Worm (Caenorhabditis elegans) whole organism, L2 larva: ENCODE measurements around the gene ari-2.

Source experiments
- C34F6.9 ChIP-seq: fragments of 150-350 bp; optimal IDR thresholded peaks from 2 replicates; lab custom pipeline; 2014; ENCODE audit warnings: missing biosample characterization, missing genetic modification characterization
- F13H6.1 ChIP-seq: sonication (generic microtip); optimal IDR thresholded peaks from 2 replicates; lab custom pipeline; 2016; ENCODE audit warnings: missing genetic modification characterization, missing compliant biosample characterization
- R02D3.7 ChIP-seq: fragments of 150-350 bp; optimal IDR thresholded peaks from 2 replicates; lab custom pipeline; 2014; ENCODE audit warnings: missing biosample characterization, missing genetic modification characterization
- Y55F3AM.14 ChIP-seq: fragments of 200-800 bp; sonication (Bioruptor generic); optimal IDR thresholded peaks from 2 replicates; lab custom pipeline; 2018; ENCODE audit warnings: mild to moderate bottlenecking, missing genetic modification characterization, missing compliant biosample characterization
- ZK546.5 ChIP-seq: sonication (generic microtip); optimal IDR thresholded peaks from 2 replicates; lab custom pipeline; 2017; ENCODE audit warnings: missing biosample characterization, missing genetic modification characterization
- alr-1 ChIP-seq: fragments of 150-350 bp; optimal IDR thresholded peaks from 2 replicates; lab custom pipeline; 2014; ENCODE audit warnings: missing biosample characterization, missing genetic modification characterization
- aly-2 ChIP-seq: fragments of 150-350 bp; optimal IDR thresholded peaks from 2 replicates; lab custom pipeline; 2014; ENCODE audit warnings: missing biosample characterization, missing genetic modification characterization
- ama-1 ChIP-seq: fragments of 150-350 bp; optimal IDR thresholded peaks from 2 replicates; lab custom pipeline; 2018; ENCODE audit warnings: inconsistent platforms
- blmp-1 ChIP-seq: sonication (generic microtip); optimal IDR thresholded peaks from 2 replicates; lab custom pipeline; 2017; ENCODE audit warnings: missing genetic modification characterization, mild to moderate bottlenecking, missing compliant biosample characterization, antibody characterized with exemption, moderate library complexity; ENCODE audit not compliant: insufficient read depth
- ceh-16 ChIP-seq: fragments of 150-350 bp; optimal IDR thresholded peaks from 2 replicates; lab custom pipeline; 2014; ENCODE audit warnings: missing biosample characterization, missing genetic modification characterization
- ceh-82 ChIP-seq: fragments of 150-350 bp; optimal IDR thresholded peaks from 2 replicates; lab custom pipeline; 2014; ENCODE audit warnings: missing biosample characterization, missing genetic modification characterization
- crh-2 ChIP-seq: sonication (generic microtip); optimal IDR thresholded peaks from 2 replicates; lab custom pipeline; 2017; ENCODE audit warnings: missing biosample characterization, missing genetic modification characterization
- dmd-4 ChIP-seq: sonication (generic microtip); optimal IDR thresholded peaks from 2 replicates; lab custom pipeline; 2017; ENCODE audit warnings: missing biosample characterization, missing genetic modification characterization
- egl-27 ChIP-seq: sonication (generic microtip); optimal IDR thresholded peaks from 3 replicates; lab custom pipeline; 2017; ENCODE audit warnings: missing biosample characterization, missing genetic modification reagents, missing genetic modification characterization
- elt-1 ChIP-seq: fragments of 150-350 bp; optimal IDR thresholded peaks from 2 replicates; lab custom pipeline; 2014; ENCODE audit warnings: missing biosample characterization, missing genetic modification characterization
- elt-3 ChIP-seq: sonication (generic microtip); optimal IDR thresholded peaks from 2 replicates; lab custom pipeline; 2017; ENCODE audit warnings: missing biosample characterization, missing genetic modification characterization
- fos-1 ChIP-seq: fragments of 150-350 bp; optimal IDR thresholded peaks from 2 replicates; lab custom pipeline; 2014; ENCODE audit warnings: missing biosample characterization, missing genetic modification characterization
- gmeb-1 ChIP-seq: fragments of 150-350 bp; optimal IDR thresholded peaks from 2 replicates; lab custom pipeline; 2014; ENCODE audit warnings: missing biosample characterization, missing genetic modification characterization
- lin-11 ChIP-seq: fragments of 150-350 bp; sonication (generic microtip); optimal IDR thresholded peaks from 2 replicates; lab custom pipeline; 2014; ENCODE audit warnings: missing biosample characterization, missing genetic modification characterization, inconsistent platforms, mixed read lengths
- lin-13 ChIP-seq: fragments of 150-350 bp; optimal IDR thresholded peaks from 2 replicates; lab custom pipeline; 2014; ENCODE audit warnings: missing biosample characterization, missing genetic modification reagents, missing genetic modification characterization
- lin-39 ChIP-seq: fragments of 150-350 bp; optimal IDR thresholded peaks from 2 replicates; lab custom pipeline; 2014; ENCODE audit warnings: missing biosample characterization, missing genetic modification reagents, missing genetic modification characterization
- lsy-2 ChIP-seq, 2 experiments: fragments of 150-350 bp in 1 of 2; sonication (generic microtip) in 1 of 2; optimal IDR thresholded peaks; 2 replicates each; lab custom pipeline; 2014 to 2017; ENCODE audit warnings: missing biosample characterization in 2 of 2, missing genetic modification characterization in 2 of 2
- mab-5 ChIP-seq: fragments of 150-350 bp; optimal IDR thresholded peaks from 2 replicates; lab custom pipeline; 2014; ENCODE audit warnings: missing biosample characterization, missing genetic modification characterization
- mbf-1 ChIP-seq: sonication (generic microtip); optimal IDR thresholded peaks from 2 replicates; lab custom pipeline; 2017; ENCODE audit warnings: missing biosample characterization, missing genetic modification characterization
- mdl-1 ChIP-seq, 2 experiments: fragments of 150-350 bp in 1 of 2; sonication (generic microtip) in 1 of 2; optimal IDR thresholded peaks; 2 replicates each; lab custom pipeline; 2017; ENCODE audit warnings: missing biosample characterization in 2 of 2, missing genetic modification characterization in 2 of 2
- nhr-11 ChIP-seq: fragments of 150-350 bp; optimal IDR thresholded peaks from 2 replicates; lab custom pipeline; 2014; ENCODE audit warnings: missing biosample characterization, missing genetic modification characterization
- nhr-12 ChIP-seq: fragments of 150-350 bp; optimal IDR thresholded peaks from 2 replicates; lab custom pipeline; 2014; ENCODE audit warnings: missing biosample characterization, missing genetic modification characterization
- nhr-129 ChIP-seq: fragments of 150-350 bp; optimal IDR thresholded peaks from 2 replicates; lab custom pipeline; 2014; ENCODE audit warnings: missing biosample characterization, missing genetic modification characterization
- nhr-21 ChIP-seq: fragments of 150-350 bp; optimal IDR thresholded peaks from 2 replicates; lab custom pipeline; 2014; ENCODE audit warnings: missing biosample characterization, missing genetic modification characterization
- nhr-23 ChIP-seq: fragments of 150-350 bp; optimal IDR thresholded peaks from 2 replicates; lab custom pipeline; 2014; ENCODE audit warnings: missing biosample characterization, missing genetic modification reagents, missing genetic modification characterization
- nhr-237 ChIP-seq: fragments of 150-350 bp; optimal IDR thresholded peaks from 2 replicates; lab custom pipeline; 2014; ENCODE audit warnings: missing biosample characterization, missing genetic modification characterization
- nhr-25 ChIP-seq: fragments of 150-350 bp; sonication (generic microtip); optimal IDR thresholded peaks from 3 replicates; lab custom pipeline; 2014; ENCODE audit warnings: missing biosample characterization, missing genetic modification characterization
- nhr-6 ChIP-seq: fragments of 150-350 bp; optimal IDR thresholded peaks from 2 replicates; lab custom pipeline; 2014; ENCODE audit warnings: missing biosample characterization, missing genetic modification characterization
- nhr-77 ChIP-seq: fragments of 150-350 bp; optimal IDR thresholded peaks from 2 replicates; lab custom pipeline; 2014; ENCODE audit warnings: missing biosample characterization, missing genetic modification characterization
- peb-1 ChIP-seq: fragments of 150-350 bp; optimal IDR thresholded peaks from 2 replicates; lab custom pipeline; 2014; ENCODE audit warnings: missing biosample characterization, missing genetic modification characterization
- sem-4 ChIP-seq: fragments of 150-350 bp; optimal IDR thresholded peaks from 2 replicates; lab custom pipeline; 2014; ENCODE audit warnings: missing biosample characterization, missing genetic modification reagents, missing genetic modification characterization
- skn-1 ChIP-seq: sonication (generic microtip); optimal IDR thresholded peaks from 2 replicates; lab custom pipeline; 2017; ENCODE audit warnings: missing biosample characterization, missing genetic modification characterization
- sma-3 ChIP-seq: sonication (generic microtip); optimal IDR thresholded peaks from 2 replicates; lab custom pipeline; 2016; ENCODE audit warnings: missing genetic modification reagents, missing genetic modification characterization, missing compliant biosample characterization
- sma-9 ChIP-seq, 2 experiments: fragments of 150-350 bp in 1 of 2; sonication (generic microtip) in 1 of 2; optimal IDR thresholded peaks; 2 replicates each; lab custom pipeline; 2014 to 2016; ENCODE audit warnings: missing genetic modification characterization in 2 of 2, mild to moderate bottlenecking in 1 of 2, missing biosample characterization in 1 of 2, missing compliant biosample characterization in 1 of 2, missing genetic modification reagents in 1 of 2, moderate library complexity in 1 of 2
- snpc-4 ChIP-seq: fragments of 150-350 bp; optimal IDR thresholded peaks from 2 replicates; lab custom pipeline; 2014; ENCODE audit warnings: missing biosample characterization, missing genetic modification characterization
- unc-55 ChIP-seq: fragments of 150-350 bp; sonication (generic microtip); optimal IDR thresholded peaks from 3 replicates; lab custom pipeline; 2014; ENCODE audit warnings: missing biosample characterization, missing genetic modification reagents, missing genetic modification characterization
- unc-62 ChIP-seq: fragments of 150-350 bp; optimal IDR thresholded peaks from 2 replicates; lab custom pipeline; 2014; ENCODE audit warnings: missing biosample characterization, missing genetic modification reagents, missing genetic modification characterization
- ztf-1 ChIP-seq: fragments of 200-800 bp; sonication (Bioruptor generic); conservative IDR thresholded peaks from 2 replicates; pipeline ENCODE4 v1.3.6; 2022; ENCODE audit warnings: missing genetic modification characterization, missing compliant biosample characterization
- ztf-11 ChIP-seq: sonication (generic microtip); optimal IDR thresholded peaks from 2 replicates; lab custom pipeline; 2017; ENCODE audit warnings: missing biosample characterization, missing genetic modification characterization
- ztf-4 ChIP-seq: fragments of 150-350 bp; optimal IDR thresholded peaks from 2 replicates; lab custom pipeline; 2014; ENCODE audit warnings: missing biosample characterization, missing genetic modification characterization

Gene ari-2

ce11 chrIV:5591134-5591533 is 40.2 kb downstream of the ari-2 start:
- TF ChIP-seq elt-3 (tag; lab: Kevin White, UChicago) = no peak
- peak; percentile 44 for TF ChIP-seq blmp-1 (tag; lab: Kevin White, UChicago)
- TF ChIP-seq ztf-4 = peak; percentile 54
- TF ChIP-seq ztf-1 (GFP tag; lab: Robert Waterston, UW) = no peak
- peak; percentile 99 for TF ChIP-seq Y55F3AM.14 (GFP tag; lab: Kevin White, UChicago)
- TF ChIP-seq F13H6.1 (tag; lab: Kevin White, UChicago) = peak; percentile 90
- no peak for TF ChIP-seq ceh-82 (tag; lab: Kevin White, UChicago)
- no peak for TF ChIP-seq nhr-11 (tag; lab: Kevin White, UChicago)
- peak; percentile 95 for TF ChIP-seq nhr-129 (tag; lab: Kevin White, UChicago)
- no peak for TF ChIP-seq nhr-77
- peak; percentile 49 for TF ChIP-seq nhr-21 (tag; lab: Kevin White, UChicago)
- no peak for TF ChIP-seq peb-1
- TF ChIP-seq crh-2 = peak; percentile 93
- no peak for TF ChIP-seq nhr-23 (tag; lab: Kevin White, UChicago)
- peak; percentile 91 for TF ChIP-seq sma-9 (GFP tag; optimal IDR thresholded peaks at IDR 0.05; lab: Kevin White, UChicago)
- no peak for TF ChIP-seq sma-9 (tag; optimal IDR thresholded peaks at IDR 0.05; lab: Kevin White, UChicago)
- peak; percentile 4 for TF ChIP-seq sem-4 (tag; lab: Kevin White, UChicago)
- TF ChIP-seq gmeb-1 = peak; percentile 70
- peak; percentile 91 for TF ChIP-seq sma-3 (GFP tag; lab: Kevin White, UChicago)
- peak in 1 of 2 experiments; percentile 76 for TF ChIP-seq lsy-2 (tag; optimal IDR thresholded peaks at IDR 0.05; lab: Kevin White, UChicago)
- peak; percentile 69 for TF ChIP-seq nhr-6 (tag; lab: Kevin White, UChicago)
- TF ChIP-seq ceh-16 (tag; lab: Kevin White, UChicago) = no peak
- no peak for TF ChIP-seq lin-11 (tag; lab: Kevin White, UChicago)
- no peak for TF ChIP-seq egl-27 (tag; lab: Kevin White, UChicago)
- peak; percentile 83 for TF ChIP-seq nhr-25 (tag; lab: Kevin White, UChicago)
- TF ChIP-seq C34F6.9 (tag; lab: Kevin White, UChicago) = peak; percentile 71
- TF ChIP-seq fos-1 = peak; percentile 68

- TF ChIP-seq F13H6.1 (tag; lab: Kevin White, UChicago) = peak; percentile 2
- TF ChIP-seq ceh-16 (tag; lab: Kevin White, UChicago) = no peak
- TF ChIP-seq ama-1 = no peak
- TF ChIP-seq gmeb-1 = peak; percentile 0
- no peak for TF ChIP-seq alr-1
- no peak for TF ChIP-seq sem-4 (tag; lab: Kevin White, UChicago)
- TF ChIP-seq dmd-4 (tag; lab: Kevin White, UChicago) = no peak
- no peak for TF ChIP-seq ztf-4
- no peak for TF ChIP-seq mdl-1 (tag; optimal IDR thresholded peaks at IDR 0.05; lab: Kevin White, UChicago)
- no peak for TF ChIP-seq nhr-6 (tag; lab: Kevin White, UChicago)
- no peak for TF ChIP-seq elt-1 (tag; lab: Kevin White, UChicago)
- TF ChIP-seq mbf-1 (tag; lab: Kevin White, UChicago) = no peak
Observed at ce11 chrIV:5592956-5593355, 42.0 kb downstream of the ari-2 start.

ce11 chrIV:5593804-5594214 is 42.9 kb downstream of the ari-2 start:
- TF ChIP-seq snpc-4 (tag; lab: Kevin White, UChicago) (no peak), nhr-77 (no peak), blmp-1 (tag; lab: Kevin White, UChicago) (peak; percentile 68), elt-3 (tag; lab: Kevin White, UChicago) (no peak), sem-4 (tag; lab: Kevin White, UChicago) (peak; percentile 30), nhr-6 (tag; lab: Kevin White, UChicago) (peak; percentile 82), Y55F3AM.14 (GFP tag; lab: Kevin White, UChicago) (peak; percentile 65), ztf-4 (no peak), nhr-21 (tag; lab: Kevin White, UChicago) (peak; percentile 19), ztf-1 (GFP tag; lab: Robert Waterston, UW) (no peak), nhr-129 (tag; lab: Kevin White, UChicago) (peak; percentile 96), R02D3.7 (no peak), gmeb-1 (no peak), unc-62 (GFP tag; lab: Kevin White, UChicago) (peak; percentile 57), nhr-23 (tag; lab: Kevin White, UChicago) (no peak), ceh-82 (tag; lab: Kevin White, UChicago) (no peak), ceh-16 (tag; lab: Kevin White, UChicago) (no peak), lin-39 (tag; lab: Kevin White, UChicago) (no peak), unc-55 (GFP tag; lab: Kevin White, UChicago) (peak; percentile 7), crh-2 (peak; percentile 99), peb-1 (no peak), sma-9 (GFP tag; optimal IDR thresholded peaks at IDR 0.05; lab: Kevin White, UChicago) (peak; percentile 92), sma-9 (tag; optimal IDR thresholded peaks at IDR 0.05; lab: Kevin White, UChicago) (no peak), alr-1 (no peak), mdl-1 (tag; optimal IDR thresholded peaks at IDR 0.05; lab: Kevin White, UChicago) (peak in 1 of 2 experiments; percentile 60), lin-13 (GFP tag; lab: Kevin White, UChicago) (peak; percentile 61), nhr-12 (tag; lab: Kevin White, UChicago) (no peak), ztf-11 (tag; lab: Kevin White, UChicago) (no peak), mab-5 (peak; percentile 46), egl-27 (tag; lab: Kevin White, UChicago) (peak; percentile 74), dmd-4 (tag; lab: Kevin White, UChicago) (no peak), nhr-237 (tag; lab: Kevin White, UChicago) (no peak), mbf-1 (tag; lab: Kevin White, UChicago) (no peak), C34F6.9 (tag; lab: Kevin White, UChicago) (peak; percentile 87), aly-2 (tag; lab: Kevin White, UChicago) (no peak), elt-1 (tag; lab: Kevin White, UChicago) (no peak), ZK546.5 (tag; lab: Kevin White, UChicago) (no peak), lin-11 (tag; lab: Kevin White, UChicago) (no peak), skn-1 (no peak)
